Fruit fly (Drosophila melanogaster): Measurements from ENCODE around the gene CG2150.

CG2150 gene

dm6 chr3R:31713306-31714123 lies 51.1 kb downstream of the CG2150 start, which contains the start of gene ttk (continued):
- TF ChIP-seq slp2 (GFP tag; optimal IDR thresholded peaks at IDR 0.05) = no peak
- TF ChIP-seq al (GFP tag; IDR thresholded peaks at IDR 0.05) = no peak
- TF ChIP-seq CG1602 (GFP tag; optimal IDR thresholded peaks at IDR 0.05) = no peak
- TF ChIP-seq CG3847 (GFP tag; IDR thresholded peaks at IDR 0.05) = no peak
- no peak for TF ChIP-seq D19A (tag; optimal IDR thresholded peaks at IDR 0.05)
- TF ChIP-seq ken (GFP tag; IDR thresholded peaks at IDR 0.05) = no peak
- no peak for TF ChIP-seq Hmx (GFP tag; optimal IDR thresholded peaks at IDR 0.05)
- no peak for TF ChIP-seq nerfin-2 (GFP tag; IDR thresholded peaks at IDR 0.05; ENCODE audit: partially characterized antibody)
- TF ChIP-seq sob (GFP tag; IDR thresholded peaks at IDR 0.05) = no peak
- TF ChIP-seq CG34422 (GFP tag; IDR thresholded peaks at IDR 0.05) = no peak
- no peak; the same call in 2 of the 3 replicates for TF ChIP-seq CG2199 (GFP tag; IDR thresholded peaks at IDR 0.05)
- no peak for TF ChIP-seq ase (GFP tag; IDR thresholded peaks at IDR 0.05)
- peak; percentile 78 for TF ChIP-seq Adf1 (GFP tag; IDR thresholded peaks at IDR 0.05)
- TF ChIP-seq CG10431 (GFP tag; optimal IDR thresholded peaks at IDR 0.05) = no peak
- TF ChIP-seq Rx (GFP tag; IDR thresholded peaks at IDR 0.05) = no peak
- TF ChIP-seq CG9876 (GFP tag; optimal IDR thresholded peaks at IDR 0.05) = no peak
- no peak for TF ChIP-seq Bdp1 (GFP tag; optimal IDR thresholded peaks at IDR 0.05)
- TF ChIP-seq CG31365 (tag; optimal IDR thresholded peaks at IDR 0.05) = no peak
- no peak for TF ChIP-seq slbo (GFP tag; IDR thresholded peaks at IDR 0.05)
- no peak for TF ChIP-seq CG17912 (GFP tag; optimal IDR thresholded peaks at IDR 0.05)
- no peak for TF ChIP-seq gce (GFP tag; IDR thresholded peaks at IDR 0.05)
- TF ChIP-seq CG11504 (tag; optimal IDR thresholded peaks at IDR 0.05) = no peak
- no peak for TF ChIP-seq Camta (GFP tag; optimal IDR thresholded peaks at IDR 0.05)
- no peak for TF ChIP-seq mld (GFP tag; IDR thresholded peaks at IDR 0.05; ENCODE audit: partially characterized antibody)
- no peak for TF ChIP-seq BEAF-32 (GFP tag; optimal IDR thresholded peaks at IDR 0.05)
- no peak for TF ChIP-seq CG16815 (GFP tag; optimal IDR thresholded peaks at IDR 0.05)
- TF ChIP-seq ftz-f1 (GFP tag; optimal IDR thresholded peaks at IDR 0.05) = no peak
- TF ChIP-seq esg (GFP tag; conservative IDR thresholded peaks at IDR 0.05) = no peak
- no peak for TF ChIP-seq CG15696 (tag; optimal IDR thresholded peaks at IDR 0.05)
- no peak for TF ChIP-seq CG14860 (GFP tag; IDR thresholded peaks at IDR 0.05; ENCODE audit: partially characterized antibody)
- no peak for TF ChIP-seq mam (GFP tag; optimal IDR thresholded peaks at IDR 0.05)
- no peak for TF ChIP-seq CG6791 (GFP tag; IDR thresholded peaks at IDR 0.05; ENCODE audit: partially characterized antibody)
- no peak for TF ChIP-seq en (GFP tag; optimal IDR thresholded peaks at IDR 0.05)
- TF ChIP-seq CG5245 (GFP tag; optimal IDR thresholded peaks at IDR 0.05) = no peak
- no peak for TF ChIP-seq tup (GFP tag; optimal IDR thresholded peaks at IDR 0.05)
- no peak for TF ChIP-seq pb (GFP tag; optimal IDR thresholded peaks at IDR 0.05)
- no peak for TF ChIP-seq zen (tag; optimal IDR thresholded peaks at IDR 0.05)
- peak; percentile 45 for TF ChIP-seq cg (GFP tag; optimal IDR thresholded peaks at IDR 0.05)
- no peak for TF ChIP-seq CG16813 (GFP tag; IDR thresholded peaks at IDR 0.05; ENCODE audit: partially characterized antibody)
- TF ChIP-seq nmo (GFP tag; optimal IDR thresholded peaks at IDR 0.05) = no peak
- peak in 1 of 2 experiments; percentile 91 for TF ChIP-seq Pdp1 (GFP tag; optimal IDR thresholded peaks at IDR 0.05)
- no peak for TF ChIP-seq Six4 (GFP tag; optimal IDR thresholded peaks at IDR 0.05)
- peak; percentile 27; the same call in 1 of the 3 replicates for TF ChIP-seq Dbx (GFP tag; IDR thresholded peaks at IDR 0.05)
- no peak for TF ChIP-seq Sox102F (GFP tag; optimal IDR thresholded peaks at IDR 0.05)
- peak; percentile 56; the same call in 1 of the 2 replicates for TF ChIP-seq CG32532 (GFP tag; IDR thresholded peaks at IDR 0.05)
- TF ChIP-seq CG7928 (GFP tag; optimal IDR thresholded peaks at IDR 0.05) = no peak
- TF ChIP-seq CG3726 (GFP tag; IDR thresholded peaks at IDR 0.05) = no peak
- TF ChIP-seq Dref (GFP tag; IDR thresholded peaks at IDR 0.05) = no peak
- TF ChIP-seq pnt (GFP tag; optimal IDR thresholded peaks at IDR 0.05) = no peak
- TF ChIP-seq CG12155 (GFP tag; optimal IDR thresholded peaks at IDR 0.05) = no peak

All from whole organism, embryonic.